Fruit fly (Drosophila melanogaster) whole organism, embryonic: ENCODE results near the gene mRpL39.

ENCODE experiments used
- Ada2b ChIP-seq: fragments of 200-800 bp; sonication (Bioruptor generic); IDR thresholded peaks from 2 replicates; pipeline ENCODE4 v1.3.6; 2022; ENCODE audit warnings: missing biosample characterization, missing genetic modification characterization
- B-H1 ChIP-seq: fragments of 200-800 bp; sonication (Bioruptor generic); IDR thresholded peaks from 3 replicates; pipeline ENCODE4 v1.3.6; 2022; ENCODE audit warnings: missing biosample characterization, missing genetic modification characterization
- Bgb ChIP-seq: fragments of 200-800 bp; sonication (Bioruptor generic); IDR thresholded peaks from 2 replicates; pipeline ENCODE4 v1.3.6; 2022; ENCODE audit warnings: missing biosample characterization, missing genetic modification characterization; ENCODE audit not compliant: partially characterized antibody
- CG10565 ChIP-seq: fragments of 200-800 bp; sonication (Bioruptor generic); optimal IDR thresholded peaks from 3 replicates; lab custom pipeline; 2016; ENCODE audit warnings: missing biosample characterization, mild to moderate bottlenecking, missing genetic modification characterization
- CG11504 ChIP-seq: fragments of 200-800 bp; sonication (Bioruptor generic); optimal IDR thresholded peaks from 3 replicates; lab custom pipeline; 2019; ENCODE audit warnings: missing biosample characterization, mild to moderate bottlenecking, missing genetic modification characterization, moderate library complexity
- CG14667 ChIP-seq: fragments of 200-800 bp; sonication (Bioruptor generic); IDR thresholded peaks from 2 replicates; pipeline ENCODE4 v1.3.6; 2022; ENCODE audit warnings: missing biosample characterization, missing genetic modification characterization
- CG14860 ChIP-seq: fragments of 200-800 bp; sonication (Bioruptor generic); IDR thresholded peaks from 3 replicates; pipeline ENCODE4 v1.3.6; 2022; ENCODE audit warnings: missing biosample characterization, missing genetic modification characterization; ENCODE audit not compliant: partially characterized antibody
- CG15011 ChIP-seq: fragments of 200-800 bp; sonication (Bioruptor generic); optimal IDR thresholded peaks from 3 replicates; lab custom pipeline; 2018; ENCODE audit warnings: missing biosample characterization, mild to moderate bottlenecking, missing genetic modification characterization
- CG15269 ChIP-seq: fragments of 200-800 bp; sonication (Bioruptor generic); optimal IDR thresholded peaks from 2 replicates; lab custom pipeline; 2018; ENCODE audit warnings: missing biosample characterization, mild to moderate bottlenecking, missing genetic modification characterization, moderate library complexity
- CG17328 ChIP-seq: fragments of 200-800 bp; sonication (Bioruptor generic); IDR thresholded peaks from 2 replicates; pipeline ENCODE4 v1.3.6; 2022; ENCODE audit warnings: missing biosample characterization, missing genetic modification characterization
- CG2678 ChIP-seq: fragments of 200-800 bp; sonication (Bioruptor generic); optimal IDR thresholded peaks from 3 replicates; lab custom pipeline; 2019; ENCODE audit warnings: missing biosample characterization, mild to moderate bottlenecking, missing genetic modification characterization, moderate library complexity
- CG30403 ChIP-seq: fragments of 200-800 bp; sonication (Bioruptor generic); optimal IDR thresholded peaks from 3 replicates; lab custom pipeline; 2016; ENCODE audit warnings: missing biosample characterization, missing genetic modification characterization
- CG3163 ChIP-seq: fragments of 200-800 bp; sonication (Bioruptor generic); optimal IDR thresholded peaks from 3 replicates; lab custom pipeline; 2016; ENCODE audit warnings: missing biosample characterization, missing genetic modification characterization
- CG34224 ChIP-seq: fragments of 200-800 bp; sonication (Bioruptor generic); IDR thresholded peaks from 3 replicates; pipeline ENCODE4 v1.3.6; 2022; ENCODE audit warnings: missing biosample characterization, missing genetic modification characterization; ENCODE audit not compliant: partially characterized antibody
- CG3726 ChIP-seq: fragments of 200-800 bp; sonication (Bioruptor generic); IDR thresholded peaks from 3 replicates; pipeline ENCODE4, ENCODE4 v1.3.6; 2022; ENCODE audit warnings: missing biosample characterization, missing genetic modification characterization
- CG4820 ChIP-seq: fragments of 200-800 bp; sonication (Bioruptor generic); optimal IDR thresholded peaks from 3 replicates; lab custom pipeline; 2016; ENCODE audit warnings: missing biosample characterization, missing genetic modification characterization
- CG8765 ChIP-seq: fragments of 200-800 bp; sonication (Bioruptor generic); IDR thresholded peaks from 2 replicates; pipeline ENCODE4 v1.3.6; 2022; ENCODE audit warnings: missing biosample characterization, missing genetic modification characterization
- CrebB ChIP-seq: fragments of 200-800 bp; sonication (Bioruptor generic); optimal IDR thresholded peaks from 3 replicates; lab custom pipeline; 2018; ENCODE audit warnings: missing biosample characterization, mild to moderate bottlenecking, missing genetic modification characterization
- Dll ChIP-seq: fragments of 200-800 bp; sonication (Bioruptor generic); IDR thresholded peaks from 4 replicates; pipeline ENCODE4 v1.3.6; 2022; ENCODE audit warnings: missing biosample characterization, missing genetic modification characterization; ENCODE audit not compliant: partially characterized antibody
- Ets65A ChIP-seq: fragments of 200-800 bp; sonication (Bioruptor generic); peaks from one replicate; lab custom pipeline; 2016; ENCODE audit warnings: missing biosample characterization, missing genetic modification characterization
- HLHmδ ChIP-seq: fragments of 200-800 bp; sonication (Bioruptor generic); optimal IDR thresholded peaks from 2 replicates; lab custom pipeline; 2018; ENCODE audit warnings: missing biosample characterization, mild to moderate bottlenecking, missing genetic modification characterization, moderate library complexity
- Hr51 ChIP-seq, 2 experiments: fragments of 200-800 bp; sonication (Bioruptor generic); optimal IDR thresholded peaks; 2 replicates in 1 of 2; 3 replicates in 1 of 2; lab custom pipeline; 2016 to 2018; ENCODE audit warnings: missing biosample characterization in 2 of 2, missing genetic modification characterization in 2 of 2, mild to moderate bottlenecking in 1 of 2, moderate library complexity in 1 of 2
- Hsf ChIP-seq: fragments of 200-800 bp; sonication (Bioruptor generic); optimal IDR thresholded peaks from 3 replicates; lab custom pipeline; 2016; ENCODE audit warnings: missing biosample characterization, missing genetic modification characterization
- Kr ChIP-seq: fragments of 200-800 bp; sonication (Bioruptor generic); optimal IDR thresholded peaks from 2 replicates; lab custom pipeline; 2017; ENCODE audit warnings: missing biosample characterization, mild to moderate bottlenecking, missing genetic modification characterization
- Lim3 ChIP-seq: fragments of 200-800 bp; sonication (Bioruptor generic); IDR thresholded peaks from 2 replicates; pipeline ENCODE4 v1.3.6; 2022; ENCODE audit warnings: missing biosample characterization, missing genetic modification characterization
- MBD-R2 ChIP-seq: fragments of 200-800 bp; sonication (Bioruptor generic); IDR thresholded peaks from 2 replicates; pipeline ENCODE4 v1.3.6; 2022; ENCODE audit warnings: missing biosample characterization, missing genetic modification characterization
- Myb ChIP-seq: fragments of 200-800 bp; sonication (Bioruptor generic); optimal IDR thresholded peaks from 2 replicates; lab custom pipeline; 2016; ENCODE audit warnings: missing biosample characterization, missing genetic modification characterization
- NC2α ChIP-seq: fragments of 200-800 bp; sonication (Bioruptor generic); optimal IDR thresholded peaks from 2 replicates; lab custom pipeline; 2016; ENCODE audit warnings: missing biosample characterization, missing genetic modification characterization
- PHDP ChIP-seq: fragments of 200-800 bp; sonication (Bioruptor generic); optimal IDR thresholded peaks from 3 replicates; lab custom pipeline; 2018; ENCODE audit warnings: missing biosample characterization, mild to moderate bottlenecking, missing genetic modification characterization, moderate library complexity
- Xbp1 ChIP-seq: fragments of 200-800 bp; sonication (Bioruptor generic); optimal IDR thresholded peaks from 3 replicates; lab custom pipeline; 2016; ENCODE audit warnings: missing biosample characterization, mild to moderate bottlenecking, missing genetic modification characterization
- YL-1 ChIP-seq: fragments of 200-800 bp; sonication (Bioruptor generic); optimal IDR thresholded peaks from 3 replicates; lab custom pipeline; 2017; ENCODE audit warnings: missing biosample characterization, mild to moderate bottlenecking, missing genetic modification characterization
- ci ChIP-seq: fragments of 200-800 bp; sonication (Bioruptor generic); IDR thresholded peaks from 3 replicates; pipeline ENCODE4 v1.3.6; 2022; ENCODE audit warnings: missing biosample characterization, missing genetic modification characterization
- croc ChIP-seq: fragments of 200-800 bp; sonication (Bioruptor generic); conservative IDR thresholded peaks from 3 replicates; pipeline ENCODE4 v1.3.6; 2022; ENCODE audit warnings: missing biosample characterization, missing genetic modification characterization
- dmrt11E ChIP-seq: fragments of 200-800 bp; sonication (Bioruptor generic); optimal IDR thresholded peaks from 3 replicates; lab custom pipeline; 2018; ENCODE audit warnings: missing biosample characterization, mild to moderate bottlenecking, missing genetic modification characterization, moderate library complexity
- ewg ChIP-seq: fragments of 200-800 bp; sonication (Bioruptor generic); optimal IDR thresholded peaks from 3 replicates; lab custom pipeline; 2017; ENCODE audit warnings: mild to moderate bottlenecking, missing biosample characterization, missing genetic modification reagents, missing genetic modification characterization
- gce ChIP-seq: fragments of 200-800 bp; sonication (Bioruptor generic); IDR thresholded peaks from 3 replicates; pipeline ENCODE4 v1.3.6; 2022; ENCODE audit warnings: missing biosample characterization, missing genetic modification characterization
- h ChIP-seq: fragments of >200 bp; optimal IDR thresholded peaks from 2 replicates; lab custom pipeline; 2017
- insv ChIP-seq, 2 experiments: fragments of 200-800 bp; sonication (Bioruptor generic); optimal IDR thresholded peaks; 3 replicates each; lab custom pipeline; 2016 to 2018; ENCODE audit warnings: missing biosample characterization in 2 of 2, missing genetic modification characterization in 2 of 2
- kay ChIP-seq: fragments of 200-800 bp; sonication (Bioruptor generic); optimal IDR thresholded peaks from 2 replicates; lab custom pipeline; 2016; ENCODE audit warnings: missing biosample characterization, missing genetic modification characterization
- kni ChIP-seq: fragments of 200-800 bp; sonication (Bioruptor generic); optimal IDR thresholded peaks from 3 replicates; lab custom pipeline; 2017; ENCODE audit warnings: mild to moderate bottlenecking, missing biosample characterization, missing genetic modification reagents, missing genetic modification characterization
- lbe ChIP-seq: fragments of 200-800 bp; sonication (Bioruptor generic); optimal IDR thresholded peaks from 2 replicates; lab custom pipeline; 2016; ENCODE audit warnings: missing biosample characterization, mild to moderate bottlenecking, missing genetic modification characterization
- maf-S ChIP-seq: fragments of 200-800 bp; sonication (Bioruptor generic); optimal IDR thresholded peaks from 2 replicates; lab custom pipeline; 2016; ENCODE audit warnings: missing biosample characterization, missing genetic modification characterization
- mam ChIP-seq: fragments of 200-800 bp; sonication (Bioruptor generic); optimal IDR thresholded peaks from 3 replicates; lab custom pipeline; 2016; ENCODE audit warnings: missing biosample characterization, missing genetic modification characterization
- mirr ChIP-seq: fragments of 200-800 bp; sonication (Bioruptor generic); optimal IDR thresholded peaks from 3 replicates; lab custom pipeline; 2018; ENCODE audit warnings: missing biosample characterization, mild to moderate bottlenecking, missing genetic modification characterization
- mld ChIP-seq: fragments of 200-800 bp; sonication (Bioruptor generic); IDR thresholded peaks from 3 replicates; pipeline ENCODE4 v1.3.6; 2022; ENCODE audit warnings: missing biosample characterization, missing genetic modification characterization; ENCODE audit not compliant: partially characterized antibody
- p53 ChIP-seq: fragments of 200-800 bp; sonication (Bioruptor generic); optimal IDR thresholded peaks from 2 replicates; lab custom pipeline; 2016; ENCODE audit warnings: missing biosample characterization, missing genetic modification characterization
- row ChIP-seq: fragments of 200-800 bp; sonication (Bioruptor generic); IDR thresholded peaks from 3 replicates; pipeline ENCODE4 v1.3.6; 2022; ENCODE audit warnings: missing biosample characterization, missing genetic modification characterization
- salm ChIP-seq: fragments of 200-800 bp; sonication (Bioruptor generic); optimal IDR thresholded peaks from 2 replicates; lab custom pipeline; 2018; ENCODE audit warnings: missing biosample characterization, mild to moderate bottlenecking, missing genetic modification characterization
- sc ChIP-seq, 3 experiments: fragments of >200 bp in 2 of 3; fragments of 200-800 bp in 1 of 3; sonication (Bioruptor generic) in 1 of 3; optimal IDR thresholded peaks; 2 replicates in 2 of 3; 3 replicates in 1 of 3; lab custom pipeline; 2017; ENCODE audit warnings: mild to moderate bottlenecking in 1 of 3, missing biosample characterization in 1 of 3, missing genetic modification characterization in 1 of 3, missing genetic modification reagents in 1 of 3
- sens ChIP-seq: fragments of 200-800 bp; sonication (Bioruptor generic); peaks from one replicate; lab custom pipeline; 2016; ENCODE audit warnings: missing biosample characterization, missing genetic modification characterization
- tin ChIP-seq: fragments of 200-800 bp; sonication (Bioruptor generic); optimal IDR thresholded peaks from 3 replicates; lab custom pipeline; 2016; ENCODE audit warnings: missing biosample characterization, missing genetic modification characterization

Gene mRpL39

DNA sequence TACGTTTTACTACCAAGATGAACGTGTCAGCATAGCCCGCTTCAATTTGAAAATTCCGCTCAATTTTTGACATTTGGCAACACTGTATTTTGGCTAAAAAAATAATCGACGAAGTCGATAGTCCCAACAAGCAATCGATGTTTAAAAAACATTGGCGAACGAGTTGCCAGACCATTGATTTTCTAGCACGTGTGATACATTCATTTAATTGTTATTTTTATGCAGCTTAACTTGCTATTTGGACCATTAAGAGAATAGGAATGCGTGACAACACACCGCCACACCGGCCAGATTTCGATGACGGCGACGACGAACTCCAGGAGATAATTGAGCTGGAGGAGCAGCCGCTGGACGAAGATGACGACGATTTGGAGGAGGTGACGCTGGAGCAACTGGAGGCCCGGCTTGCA lies 16.8 kb downstream of the mRpL39 start, which contains the start of gene CG5114 (continued):
- peak; percentile 67; the same call in 2 of the 3 replicates for TF ChIP-seq CG14860 (GFP tag; lab: Robert Waterston, UW)
- TF ChIP-seq mirr (GFP tag; lab: Kevin White, UChicago), result peak; percentile 29
- no peak for TF ChIP-seq CG3726
- TF ChIP-seq CG30403 (GFP tag; lab: Kevin White, UChicago), result peak; percentile 50
- no peak for TF ChIP-seq salm
- peak; percentile 3 for TF ChIP-seq tin
- TF ChIP-seq CG11504 (tag; lab: Kevin White, UChicago), result peak; percentile 56
- peak; percentile 41 for TF ChIP-seq lbe (GFP tag; lab: Kevin White, UChicago)
- TF ChIP-seq B-H1 (GFP tag; lab: Robert Waterston, UW), result no peak
- TF ChIP-seq Dll (GFP tag; lab: Robert Waterston, UW), result peak; percentile 93
- TF ChIP-seq MBD-R2, result peak; percentile 89
- peak; percentile 25 for TF ChIP-seq maf-S (GFP tag; lab: Kevin White, UChicago)
- peak; percentile 94 for TF ChIP-seq Bgb
- TF ChIP-seq sc (optimal IDR thresholded peaks at IDR 0.05; lab: Kevin White, UChicago), result no peak
- no peak for TF ChIP-seq sc (GFP tag; optimal IDR thresholded peaks at IDR 0.05; lab: Kevin White, UChicago)
- TF ChIP-seq row, result peak; percentile 55
- TF ChIP-seq kay (GFP tag; lab: Kevin White, UChicago), result peak; percentile 54
- peak; percentile 29 for TF ChIP-seq CG4820 (GFP tag; lab: Kevin White, UChicago)
- peak; percentile 40; the same call in 2 of the 3 replicates for TF ChIP-seq ci (GFP tag; lab: Robert Waterston, UW)
- TF ChIP-seq CG17328 (GFP tag; lab: Robert Waterston, UW), result 0 out of 2 replicates have a peak, but pooled peaks have one; percentile 24
- peak; percentile 83 for TF ChIP-seq YL-1
- peak; percentile 32 for TF ChIP-seq Ets65A
- no peak for TF ChIP-seq CG8765 (GFP tag; lab: Robert Waterston, UW)
- TF ChIP-seq sens (GFP tag; lab: Kevin White, UChicago), result peak; percentile 90
- TF ChIP-seq CrebB, result peak; percentile 55
- TF ChIP-seq HLHmδ, result no peak
- TF ChIP-seq gce, result no peak
- TF ChIP-seq CG15269 (tag; lab: Kevin White, UChicago), result peak; percentile 23
- TF ChIP-seq h (lab: Kevin White, UChicago), result no peak
- no peak for TF ChIP-seq ewg
- TF ChIP-seq CG10565 (GFP tag; lab: Kevin White, UChicago), result no peak
- no peak for TF ChIP-seq croc (GFP tag; lab: Robert Waterston, UW)
- peak; percentile 11 for TF ChIP-seq CG2678 (tag; lab: Kevin White, UChicago)
- TF ChIP-seq p53 (GFP tag; lab: Kevin White, UChicago), result peak; percentile 56
- TF ChIP-seq Lim3 (GFP tag; lab: Robert Waterston, UW), result no peak
- TF ChIP-seq mam, result peak; percentile 55
- TF ChIP-seq Ada2b, result no peak; the same call in 1 of the 2 replicates
- peak; percentile 31 for TF ChIP-seq CG3163 (GFP tag; lab: Kevin White, UChicago)
- no peak for TF ChIP-seq CG14667 (GFP tag; lab: Robert Waterston, UW)
- peak; percentile 1 for TF ChIP-seq dmrt11E (tag; lab: Kevin White, UChicago)
- no peak for TF ChIP-seq CG15011 (GFP tag; lab: Kevin White, UChicago)
- TF ChIP-seq mld (GFP tag; lab: Robert Waterston, UW), result peak; percentile 58; the same call in 1 of the 3 replicates
- peak; percentile 31 for TF ChIP-seq PHDP
- no peak for TF ChIP-seq Hr51 (GFP tag; optimal IDR thresholded peaks at IDR 0.05; lab: Kevin White, UChicago)
- peak in 1 of 2 experiments; percentile 23 for TF ChIP-seq insv (GFP tag; optimal IDR thresholded peaks at IDR 0.05; lab: Kevin White, UChicago)
- TF ChIP-seq NC2α (GFP tag; lab: Kevin White, UChicago), result peak; percentile 9
- TF ChIP-seq Xbp1, result peak; percentile 62
- peak; percentile 93 for TF ChIP-seq CG34224 (GFP tag; lab: Robert Waterston, UW)
- TF ChIP-seq Hsf (GFP tag; lab: Kevin White, UChicago), result peak; percentile 42
- TF ChIP-seq Kr (GFP tag; lab: Kevin White, UChicago), result no peak
- no peak for TF ChIP-seq kni (GFP tag; lab: Kevin White, UChicago)
- TF ChIP-seq Myb (GFP tag; lab: Kevin White, UChicago), result peak; percentile 67
